Fruit fly (Drosophila melanogaster) whole organism, embryonic: ENCODE data around the gene r-l.

Experiments used
- Adf1 ChIP-seq: fragments of 200-800 bp; sonication (Bioruptor generic); IDR thresholded peaks from 2 replicates; pipeline ENCODE4 v1.3.6; 2022; ENCODE audit warnings: missing biosample characterization, missing genetic modification characterization
- B-H2 ChIP-seq: fragments of 200-800 bp; sonication (Bioruptor generic); optimal IDR thresholded peaks from 2 replicates; lab custom pipeline; 2018; ENCODE audit warnings: missing biosample characterization, mild to moderate bottlenecking, missing genetic modification characterization
- CG11093 ChIP-seq: fragments of 200-800 bp; sonication (Bioruptor generic); IDR thresholded peaks from 3 replicates; pipeline ENCODE4 v1.3.6; 2022; ENCODE audit warnings: missing biosample characterization, missing genetic modification characterization
- CG11504 ChIP-seq: fragments of 200-800 bp; sonication (Bioruptor generic); optimal IDR thresholded peaks from 3 replicates; lab custom pipeline; 2019; ENCODE audit warnings: missing biosample characterization, mild to moderate bottlenecking, missing genetic modification characterization, moderate library complexity
- CG11560 ChIP-seq: fragments of 200-800 bp; sonication (Bioruptor generic); IDR thresholded peaks from 3 replicates; pipeline ENCODE4 v1.3.6; 2022; ENCODE audit warnings: missing biosample characterization, missing genetic modification characterization
- CG1233 ChIP-seq: fragments of 200-800 bp; sonication (Bioruptor generic); optimal IDR thresholded peaks from 4 replicates; lab custom pipeline; 2018; ENCODE audit warnings: missing biosample characterization, mild to moderate bottlenecking, missing genetic modification characterization
- CG14667 ChIP-seq: fragments of 200-800 bp; sonication (Bioruptor generic); IDR thresholded peaks from 2 replicates; pipeline ENCODE4 v1.3.6; 2022; ENCODE audit warnings: missing biosample characterization, missing genetic modification characterization
- CG14965 ChIP-seq: fragments of 200-800 bp; sonication (Bioruptor generic); optimal IDR thresholded peaks from 2 replicates; lab custom pipeline; 2016; ENCODE audit warnings: missing biosample characterization, missing genetic modification characterization, borderline replicate concordance
- CG15696 ChIP-seq: fragments of 200-800 bp; sonication (Bioruptor generic); optimal IDR thresholded peaks from 2 replicates; lab custom pipeline; 2019; ENCODE audit warnings: missing biosample characterization, mild to moderate bottlenecking, missing genetic modification characterization, moderate library complexity
- CG17568 ChIP-seq: fragments of 200-800 bp; sonication (Bioruptor generic); optimal IDR thresholded peaks from 2 replicates; lab custom pipeline; 2018; ENCODE audit warnings: missing biosample characterization, mild to moderate bottlenecking, missing genetic modification characterization, moderate library complexity
- CG18011 ChIP-seq: fragments of 200-800 bp; sonication (Bioruptor generic); optimal IDR thresholded peaks from 2 replicates; lab custom pipeline; 2017; ENCODE audit warnings: missing biosample characterization, missing genetic modification characterization, mild to moderate bottlenecking, moderate library complexity, missing genotype
- CG18262 ChIP-seq: fragments of 200-800 bp; optimal IDR thresholded peaks from 3 replicates; lab custom pipeline; 2019; ENCODE audit warnings: missing biosample characterization, mild to moderate bottlenecking, missing genetic modification characterization, moderate library complexity
- CG2712 ChIP-seq: fragments of 200-800 bp; optimal IDR thresholded peaks from 3 replicates; lab custom pipeline; 2019; ENCODE audit warnings: missing biosample characterization, mild to moderate bottlenecking, missing genetic modification characterization, moderate library complexity
- CG32532 ChIP-seq: fragments of 200-800 bp; sonication (Bioruptor generic); IDR thresholded peaks from 2 replicates; pipeline ENCODE4 v1.3.6; 2022; ENCODE audit warnings: missing biosample characterization, missing genetic modification characterization
- CG33557 ChIP-seq: fragments of 200-800 bp; sonication (Bioruptor generic); optimal IDR thresholded peaks from 2 replicates; lab custom pipeline; 2019; ENCODE audit warnings: missing biosample characterization, mild to moderate bottlenecking, missing genetic modification characterization, moderate library complexity
- CG4328 ChIP-seq: fragments of 200-800 bp; sonication (Bioruptor generic); optimal IDR thresholded peaks from 3 replicates; lab custom pipeline; 2017; ENCODE audit warnings: missing biosample characterization, missing genetic modification reagents, missing genetic modification characterization
- CG6683 ChIP-seq: fragments of 200-800 bp; sonication (Bioruptor generic); optimal IDR thresholded peaks from 2 replicates; lab custom pipeline; 2017; ENCODE audit warnings: missing biosample characterization, mild to moderate bottlenecking, missing genetic modification characterization, missing genetic modification reagents
- CG7271 ChIP-seq: fragments of 200-800 bp; sonication (Bioruptor generic); optimal IDR thresholded peaks from 2 replicates; lab custom pipeline; 2018; ENCODE audit warnings: missing biosample characterization, mild to moderate bottlenecking, missing genetic modification characterization, moderate library complexity
- CG7786 ChIP-seq: fragments of 200-800 bp; sonication (Bioruptor generic); optimal IDR thresholded peaks from 2 replicates; lab custom pipeline; 2016; ENCODE audit warnings: missing biosample characterization, missing genetic modification characterization
- CG8944 ChIP-seq: fragments of 200-800 bp; sonication (Bioruptor generic); optimal IDR thresholded peaks from 3 replicates; lab custom pipeline; 2016; ENCODE audit warnings: missing biosample characterization, missing genetic modification characterization
- HmgZ ChIP-seq: fragments of 200-800 bp; sonication (Bioruptor generic); optimal IDR thresholded peaks from 2 replicates; lab custom pipeline; 2018; ENCODE audit warnings: missing biosample characterization, mild to moderate bottlenecking, missing genetic modification characterization
- Hr3 ChIP-seq: fragments of 200-800 bp; sonication (Bioruptor generic); optimal IDR thresholded peaks from 3 replicates; lab custom pipeline; 2016; ENCODE audit warnings: missing biosample characterization, missing genetic modification characterization
- Hr78 ChIP-seq, 2 experiments: fragments of 200-800 bp in 1 of 2; fragments of >200 bp in 1 of 2; sonication (Bioruptor generic) in 1 of 2; optimal IDR thresholded peaks; 2 replicates each; lab custom pipeline; 2017 to 2019; ENCODE audit warnings: missing biosample characterization in 2 of 2, missing genetic modification characterization in 2 of 2, mild to moderate bottlenecking in 1 of 2, moderate library complexity in 1 of 2
- Lhr ChIP-seq: fragments of 200-800 bp; sonication (Bioruptor generic); optimal IDR thresholded peaks from 3 replicates; lab custom pipeline; 2017; ENCODE audit warnings: mild to moderate bottlenecking, missing biosample characterization, missing genetic modification reagents, missing genetic modification characterization
- Mes4 ChIP-seq: fragments of 200-800 bp; sonication (Bioruptor generic); optimal IDR thresholded peaks from 2 replicates; lab custom pipeline; 2016; ENCODE audit warnings: missing biosample characterization, missing genetic modification characterization
- Oaz ChIP-seq: fragments of 200-800 bp; sonication (Bioruptor generic); IDR thresholded peaks from 2 replicates; pipeline ENCODE4 v1.3.6; 2022; ENCODE audit warnings: missing biosample characterization, missing genetic modification characterization
- Oli ChIP-seq: fragments of 200-800 bp; sonication (Bioruptor generic); optimal IDR thresholded peaks from 2 replicates; lab custom pipeline; 2018; ENCODE audit warnings: missing biosample characterization, mild to moderate bottlenecking, missing genetic modification characterization, moderate library complexity
- Poxn ChIP-seq: fragments of 200-800 bp; sonication (Bioruptor generic); IDR thresholded peaks from 2 replicates; pipeline ENCODE4 v1.3.6; 2022; ENCODE audit warnings: missing biosample characterization, missing genetic modification characterization
- Ravus ChIP-seq: fragments of 200-800 bp; sonication (Bioruptor generic); IDR thresholded peaks from 2 replicates; pipeline ENCODE4 v1.3.6; 2022; ENCODE audit warnings: missing biosample characterization, missing genetic modification characterization
- Spps ChIP-seq: fragments of 200-800 bp; sonication (Bioruptor generic); optimal IDR thresholded peaks from 2 replicates; lab custom pipeline; 2018; ENCODE audit warnings: missing biosample characterization, mild to moderate bottlenecking, missing genetic modification characterization
- cato ChIP-seq: fragments of 200-800 bp; sonication (Bioruptor generic); optimal IDR thresholded peaks from 2 replicates; lab custom pipeline; 2016; ENCODE audit warnings: missing biosample characterization, missing genetic modification characterization, borderline replicate concordance
- cg ChIP-seq: fragments of 200-800 bp; sonication (Bioruptor generic); optimal IDR thresholded peaks from 3 replicates; lab custom pipeline; 2019; ENCODE audit warnings: missing biosample characterization, mild to moderate bottlenecking, missing genetic modification characterization, moderate library complexity
- dmrt11E ChIP-seq: fragments of 200-800 bp; sonication (Bioruptor generic); optimal IDR thresholded peaks from 3 replicates; lab custom pipeline; 2018; ENCODE audit warnings: missing biosample characterization, mild to moderate bottlenecking, missing genetic modification characterization, moderate library complexity
- dpn ChIP-seq, 2 experiments: fragments of 200-800 bp; sonication (Bioruptor generic); optimal IDR thresholded peaks; 3 replicates each; lab custom pipeline; 2016; ENCODE audit warnings: missing biosample characterization in 2 of 2, missing genetic modification characterization in 2 of 2
- emc ChIP-seq: fragments of 200-800 bp; sonication (Bioruptor generic); optimal IDR thresholded peaks from 2 replicates; lab custom pipeline; 2016; ENCODE audit warnings: missing biosample characterization, missing genetic modification characterization
- fu2 ChIP-seq: fragments of 200-800 bp; sonication (Bioruptor generic); optimal IDR thresholded peaks from 2 replicates; lab custom pipeline; 2016; ENCODE audit warnings: missing biosample characterization, missing genetic modification characterization
- gce ChIP-seq: fragments of 200-800 bp; sonication (Bioruptor generic); IDR thresholded peaks from 3 replicates; pipeline ENCODE4 v1.3.6; 2022; ENCODE audit warnings: missing biosample characterization, missing genetic modification characterization
- grau ChIP-seq: fragments of 200-800 bp; optimal IDR thresholded peaks from 3 replicates; lab custom pipeline; 2019; ENCODE audit warnings: missing biosample characterization, mild to moderate bottlenecking, missing genetic modification characterization, moderate library complexity
- gsb-n ChIP-seq: fragments of 200-800 bp; sonication (Bioruptor generic); optimal IDR thresholded peaks from 3 replicates; lab custom pipeline; 2018; ENCODE audit warnings: missing biosample characterization, mild to moderate bottlenecking, missing genetic modification characterization
- jing ChIP-seq: fragments of 200-800 bp; sonication (Bioruptor generic); optimal IDR thresholded peaks from 2 replicates; lab custom pipeline; 2018; ENCODE audit warnings: missing biosample characterization, mild to moderate bottlenecking, missing genetic modification characterization
- nau ChIP-seq: fragments of 200-800 bp; sonication (Bioruptor generic); optimal IDR thresholded peaks from 3 replicates; lab custom pipeline; 2017; ENCODE audit warnings: missing biosample characterization, mild to moderate bottlenecking, missing genetic modification characterization, missing genetic modification reagents
- nerfin-2 ChIP-seq: fragments of 200-800 bp; sonication (Bioruptor generic); IDR thresholded peaks from 2 replicates; pipeline ENCODE4 v1.3.6; 2022; ENCODE audit warnings: missing biosample characterization, missing genetic modification characterization; ENCODE audit not compliant: partially characterized antibody
- pita ChIP-seq: fragments of 200-800 bp; sonication (Bioruptor generic); optimal IDR thresholded peaks from 2 replicates; lab custom pipeline; 2017; ENCODE audit warnings: missing biosample characterization, mild to moderate bottlenecking, missing genetic modification characterization
- ro ChIP-seq: fragments of 200-800 bp; sonication (Bioruptor generic); IDR thresholded peaks from 2 replicates; pipeline ENCODE4 v1.3.6; 2022; ENCODE audit warnings: missing biosample characterization, missing genetic modification characterization
- row ChIP-seq: fragments of 200-800 bp; sonication (Bioruptor generic); IDR thresholded peaks from 3 replicates; pipeline ENCODE4 v1.3.6; 2022; ENCODE audit warnings: missing biosample characterization, missing genetic modification characterization
- slbo ChIP-seq: fragments of 200-800 bp; sonication (Bioruptor generic); IDR thresholded peaks from 2 replicates; pipeline ENCODE4 v1.3.6; 2022; ENCODE audit warnings: missing biosample characterization, missing genetic modification characterization
- tin ChIP-seq: fragments of 200-800 bp; sonication (Bioruptor generic); optimal IDR thresholded peaks from 3 replicates; lab custom pipeline; 2016; ENCODE audit warnings: missing biosample characterization, missing genetic modification characterization
- tup ChIP-seq: fragments of 200-800 bp; sonication (Bioruptor generic); optimal IDR thresholded peaks from 2 replicates; lab custom pipeline; 2016; ENCODE audit warnings: missing biosample characterization, mild to moderate bottlenecking, missing genetic modification characterization, moderate library complexity
- zen ChIP-seq: fragments of 200-800 bp; sonication (Bioruptor generic); optimal IDR thresholded peaks from 3 replicates; lab custom pipeline; 2018; ENCODE audit warnings: missing biosample characterization, mild to moderate bottlenecking, missing genetic modification characterization, moderate library complexity
- zfh1 ChIP-seq: fragments of 200-800 bp; sonication (Bioruptor generic); IDR thresholded peaks from 3 replicates; pipeline ENCODE4 v1.3.6; 2022; ENCODE audit warnings: missing biosample characterization, missing genetic modification characterization

Gene r-l

dm6 chr3R:21111046-21111480, 37.9 kb upstream of the r-l start, which contains the start of gene Rab11 (continued):
- TF ChIP-seq ro (no peak), Poxn (GFP tag; lab: Robert Waterston, UW) (no peak), gsb-n (peak; percentile 15), slbo (peak; percentile 78), jing (GFP tag; lab: Kevin White, UChicago) (no peak), dmrt11E (tag; lab: Kevin White, UChicago) (peak; percentile 40), Lhr (GFP tag; lab: Kevin White, UChicago) (peak; percentile 21), CG18262 (tag; lab: Kevin White, UChicago) (peak; percentile 63), B-H2 (GFP tag; lab: Kevin White, UChicago) (peak; percentile 49), CG6683 (GFP tag; lab: Kevin White, UChicago) (no peak), fu2 (GFP tag; lab: Kevin White, UChicago) (peak; percentile 20), pita (GFP tag; lab: Kevin White, UChicago) (no peak), nerfin-2 (GFP tag; lab: Robert Waterston, UW) (peak; percentile 79), CG33557 (GFP tag; lab: Kevin White, UChicago) (peak; percentile 35), dpn (GFP tag; optimal IDR thresholded peaks at IDR 0.05; lab: Kevin White, UChicago) (peak in 1 of 2 experiments; percentile 47), CG1233 (GFP tag; lab: Kevin White, UChicago) (peak; percentile 39), emc (GFP tag; lab: Kevin White, UChicago) (no peak), CG2712 (tag; lab: Kevin White, UChicago) (peak; percentile 63), CG17568 (GFP tag; lab: Kevin White, UChicago) (no peak), zen (tag; lab: Kevin White, UChicago) (peak; percentile 12), cato (GFP tag; lab: Kevin White, UChicago) (no peak), gce (GFP tag; lab: Robert Waterston, UW) (no peak), CG15696 (tag; lab: Kevin White, UChicago) (peak; percentile 57), CG11093 (GFP tag; lab: Robert Waterston, UW) (no peak), CG11560 (tag; lab: Robert Waterston, UW) (no peak), Ravus (GFP tag; lab: Robert Waterston, UW) (no peak), CG4328 (GFP tag; lab: Kevin White, UChicago) (peak; percentile 55), CG14667 (GFP tag; lab: Robert Waterston, UW) (no peak), Oaz (GFP tag; lab: Robert Waterston, UW) (0 out of 2 replicates have a peak, but pooled peaks have one; percentile 9), Adf1 (GFP tag; lab: Robert Waterston, UW) (no peak), Hr78 (GFP tag; optimal IDR thresholded peaks at IDR 0.05; lab: Kevin White, UChicago) (no peak), cg (no peak), Spps (tag; lab: Kevin White, UChicago) (no peak), HmgZ (tag; lab: Kevin White, UChicago) (no peak), tup (no peak), CG32532 (GFP tag; lab: Robert Waterston, UW) (peak; percentile 72), Oli (tag; lab: Kevin White, UChicago) (no peak), zfh1 (GFP tag; lab: Robert Waterston, UW) (0 out of 3 replicates have a peak, but pooled peaks have one; percentile 35), nau (no peak), CG7271 (tag; lab: Kevin White, UChicago) (no peak), CG14965 (GFP tag; lab: Kevin White, UChicago) (no peak), tin (peak; percentile 50), row (GFP tag; lab: Robert Waterston, UW) (peak; percentile 83), CG8944 (GFP tag; lab: Kevin White, UChicago) (peak; percentile 34), CG11504 (peak; percentile 59), Hr3 (GFP tag; lab: Kevin White, UChicago) (peak; percentile 57), CG18011 (GFP tag; lab: Kevin White, UChicago) (peak; percentile 9), Mes4 (GFP tag; lab: Kevin White, UChicago) (no peak), CG7786 (GFP tag; lab: Kevin White, UChicago) (no peak), grau (peak; percentile 61)
